Fruit fly (Drosophila melanogaster) whole organism, embryonic: ENCODE measurements around the gene qm.

Experiments used
- ATbp ChIP-seq: fragments of 200-800 bp; sonication (Bioruptor generic); optimal IDR thresholded peaks from 2 replicates; lab custom pipeline; 2017; ENCODE audit warnings: missing biosample characterization, mild to moderate bottlenecking, missing genetic modification characterization, missing genetic modification reagents
- Abd-B ChIP-seq: fragments of 200-800 bp; sonication (Bioruptor generic); optimal IDR thresholded peaks from 2 replicates; lab custom pipeline; 2018; ENCODE audit warnings: missing biosample characterization, mild to moderate bottlenecking, missing genetic modification characterization, moderate library complexity
- Adf1 ChIP-seq: fragments of 200-800 bp; sonication (Bioruptor generic); IDR thresholded peaks from 2 replicates; pipeline ENCODE4 v1.3.6; 2022; ENCODE audit warnings: missing biosample characterization, missing genetic modification characterization
- CG12744 ChIP-seq: fragments of 200-800 bp; sonication (Bioruptor generic); optimal IDR thresholded peaks from 2 replicates; lab custom pipeline; 2016; ENCODE audit warnings: missing biosample characterization, missing genetic modification characterization
- CG13287 ChIP-seq: fragments of 200-800 bp; sonication (Bioruptor generic); IDR thresholded peaks from 2 replicates; pipeline ENCODE4 v1.3.6; 2022; ENCODE audit warnings: missing biosample characterization, missing genetic modification characterization; ENCODE audit not compliant: partially characterized antibody
- CG13424 ChIP-seq: fragments of 200-800 bp; sonication (Bioruptor generic); optimal IDR thresholded peaks from 2 replicates; lab custom pipeline; 2019; ENCODE audit warnings: missing biosample characterization, mild to moderate bottlenecking, missing genetic modification characterization, moderate library complexity
- CG15479 ChIP-seq: fragments of 200-800 bp; sonication (Bioruptor generic); optimal IDR thresholded peaks from 3 replicates; lab custom pipeline; 2019; ENCODE audit warnings: missing biosample characterization, mild to moderate bottlenecking, missing genetic modification characterization, moderate library complexity
- CG15514 ChIP-seq: fragments of 200-800 bp; sonication (Bioruptor generic); optimal IDR thresholded peaks from 3 replicates; lab custom pipeline; 2017; ENCODE audit warnings: missing biosample characterization, missing genetic modification characterization, mild to moderate bottlenecking, moderate library complexity, missing genetic modification reagents
- CG31224 ChIP-seq: fragments of 200-800 bp; sonication (Bioruptor generic); IDR thresholded peaks from 2 replicates; pipeline ENCODE4 v1.3.6; 2022; ENCODE audit warnings: missing biosample characterization, missing genetic modification characterization
- CG33557 ChIP-seq: fragments of 200-800 bp; sonication (Bioruptor generic); optimal IDR thresholded peaks from 2 replicates; lab custom pipeline; 2019; ENCODE audit warnings: missing biosample characterization, mild to moderate bottlenecking, missing genetic modification characterization, moderate library complexity
- CG42726 ChIP-seq: fragments of 200-800 bp; sonication (Bioruptor generic); IDR thresholded peaks from 2 replicates; pipeline ENCODE4 v1.3.6; 2022; ENCODE audit warnings: missing biosample characterization, missing genetic modification characterization; ENCODE audit not compliant: partially characterized antibody
- CG4360 ChIP-seq: fragments of 200-800 bp; sonication (Bioruptor generic); IDR thresholded peaks from 2 replicates; pipeline ENCODE4 v1.3.6; 2022; ENCODE audit warnings: missing biosample characterization, missing genetic modification characterization
- CG6272 ChIP-seq: fragments of 200-800 bp; sonication (Bioruptor generic); IDR thresholded peaks from 2 replicates; pipeline ENCODE4 v1.3.6; 2022; ENCODE audit warnings: missing biosample characterization, missing genetic modification characterization
- CG6654 ChIP-seq: fragments of 200-800 bp; sonication (Bioruptor generic); optimal IDR thresholded peaks from 2 replicates; lab custom pipeline; 2017; ENCODE audit warnings: missing biosample characterization, mild to moderate bottlenecking, missing genetic modification characterization
- CG6683 ChIP-seq: fragments of 200-800 bp; sonication (Bioruptor generic); optimal IDR thresholded peaks from 2 replicates; lab custom pipeline; 2017; ENCODE audit warnings: missing biosample characterization, mild to moderate bottlenecking, missing genetic modification characterization, missing genetic modification reagents
- CG7963 ChIP-seq: fragments of 200-800 bp; sonication (Bioruptor generic); IDR thresholded peaks from 3 replicates; pipeline ENCODE4 v1.3.6; 2022; ENCODE audit warnings: missing biosample characterization, missing genetic modification characterization; ENCODE audit not compliant: partially characterized antibody
- Dfd ChIP-seq, 2 experiments: fragments of >200 bp; optimal IDR thresholded peaks; 2 replicates each; lab custom pipeline; 2017; ENCODE audit warnings: missing biosample characterization in 2 of 2, missing genetic modification characterization in 2 of 2
- Dip2 ChIP-seq: fragments of 200-800 bp; sonication (Bioruptor generic); IDR thresholded peaks from 2 replicates; pipeline ENCODE4 v1.3.6; 2022; ENCODE audit warnings: missing biosample characterization, missing genetic modification characterization
- Dp ChIP-seq: fragments of 200-800 bp; sonication (Bioruptor generic); optimal IDR thresholded peaks from 2 replicates; lab custom pipeline; 2018; ENCODE audit warnings: missing biosample characterization, mild to moderate bottlenecking, missing genetic modification characterization, moderate library complexity
- E2f2 ChIP-seq: fragments of 200-800 bp; sonication (Bioruptor generic); IDR thresholded peaks from 2 replicates; pipeline ENCODE4 v1.3.6; 2022; ENCODE audit warnings: missing biosample characterization, missing genetic modification characterization
- H15 ChIP-seq: fragments of 200-800 bp; sonication (Bioruptor generic); IDR thresholded peaks from 3 replicates; pipeline ENCODE4 v1.3.6; 2022; ENCODE audit warnings: missing biosample characterization, missing genetic modification characterization
- Hmr ChIP-seq: fragments of 200-800 bp; sonication (Bioruptor generic); optimal IDR thresholded peaks from 3 replicates; lab custom pipeline; 2017; ENCODE audit warnings: mild to moderate bottlenecking, missing biosample characterization, missing genetic modification reagents, missing genetic modification characterization
- NC2β ChIP-seq: fragments of 200-800 bp; sonication (Bioruptor generic); optimal IDR thresholded peaks from 2 replicates; lab custom pipeline; 2016; ENCODE audit warnings: missing biosample characterization, missing genetic modification characterization
- Nf-YC ChIP-seq: fragments of 200-800 bp; optimal IDR thresholded peaks from 3 replicates; lab custom pipeline; 2019; ENCODE audit warnings: missing biosample characterization, mild to moderate bottlenecking, missing genetic modification characterization, moderate library complexity
- PHDP ChIP-seq: fragments of 200-800 bp; sonication (Bioruptor generic); optimal IDR thresholded peaks from 3 replicates; lab custom pipeline; 2018; ENCODE audit warnings: missing biosample characterization, mild to moderate bottlenecking, missing genetic modification characterization, moderate library complexity
- Pdp1 ChIP-seq, 2 experiments: fragments of 200-800 bp; sonication (Bioruptor generic); optimal IDR thresholded peaks; 3 replicates each; lab custom pipeline; 2016; ENCODE audit warnings: missing biosample characterization in 2 of 2, missing genetic modification characterization in 2 of 2, mild to moderate bottlenecking in 1 of 2, moderate library complexity in 1 of 2
- Poxn ChIP-seq: fragments of 200-800 bp; sonication (Bioruptor generic); IDR thresholded peaks from 2 replicates; pipeline ENCODE4 v1.3.6; 2022; ENCODE audit warnings: missing biosample characterization, missing genetic modification characterization
- Xbp1 ChIP-seq: fragments of 200-800 bp; sonication (Bioruptor generic); optimal IDR thresholded peaks from 3 replicates; lab custom pipeline; 2016; ENCODE audit warnings: missing biosample characterization, mild to moderate bottlenecking, missing genetic modification characterization
- aop ChIP-seq: fragments of 200-800 bp; sonication (Bioruptor generic); IDR thresholded peaks from 2 replicates; pipeline ENCODE4 v1.3.6; 2022; ENCODE audit warnings: missing biosample characterization, missing genetic modification characterization
- bab2 ChIP-seq: fragments of 200-800 bp; sonication (Bioruptor generic); optimal IDR thresholded peaks from 2 replicates; lab custom pipeline; 2016; ENCODE audit warnings: missing biosample characterization, missing genetic modification characterization
- bsh ChIP-seq, 2 experiments: fragments of 200-800 bp; sonication (Bioruptor generic); optimal IDR thresholded peaks; 2 replicates each; lab custom pipeline; 2017 to 2018; ENCODE audit warnings: mild to moderate bottlenecking in 2 of 2, missing biosample characterization in 2 of 2, missing genetic modification characterization in 2 of 2, moderate library complexity in 1 of 2
- cg ChIP-seq: fragments of 200-800 bp; sonication (Bioruptor generic); optimal IDR thresholded peaks from 3 replicates; lab custom pipeline; 2019; ENCODE audit warnings: missing biosample characterization, mild to moderate bottlenecking, missing genetic modification characterization, moderate library complexity
- cwo ChIP-seq: fragments of 200-800 bp; sonication (Bioruptor generic); optimal IDR thresholded peaks from 3 replicates; lab custom pipeline; 2017; ENCODE audit warnings: missing biosample characterization, missing genetic modification characterization, mild to moderate bottlenecking, moderate library complexity, missing genetic modification reagents
- fd3F ChIP-seq: fragments of 200-800 bp; sonication (Bioruptor generic); optimal IDR thresholded peaks from 2 replicates; lab custom pipeline; 2018; ENCODE audit warnings: missing biosample characterization, mild to moderate bottlenecking, missing genetic modification characterization, moderate library complexity
- gem ChIP-seq: fragments of 200-800 bp; sonication (Bioruptor generic); optimal IDR thresholded peaks from 2 replicates; lab custom pipeline; 2019; ENCODE audit warnings: missing biosample characterization, mild to moderate bottlenecking, missing genetic modification characterization, moderate library complexity
- her ChIP-seq: fragments of 200-800 bp; sonication (Bioruptor generic); optimal IDR thresholded peaks from 2 replicates; lab custom pipeline; 2016; ENCODE audit warnings: missing biosample characterization, missing genetic modification characterization
- insv ChIP-seq, 2 experiments: fragments of 200-800 bp; sonication (Bioruptor generic); optimal IDR thresholded peaks; 3 replicates each; lab custom pipeline; 2016 to 2018; ENCODE audit warnings: missing biosample characterization in 2 of 2, missing genetic modification characterization in 2 of 2
- kah ChIP-seq: fragments of 200-800 bp; sonication (Bioruptor generic); optimal IDR thresholded peaks from 2 replicates; lab custom pipeline; 2018; ENCODE audit warnings: missing biosample characterization, mild to moderate bottlenecking, missing genetic modification characterization
- nerfin-1 ChIP-seq: fragments of 200-800 bp; sonication (Bioruptor generic); optimal IDR thresholded peaks from 3 replicates; lab custom pipeline; 2019; ENCODE audit warnings: missing biosample characterization, mild to moderate bottlenecking, missing genetic modification characterization, moderate library complexity
- nmo ChIP-seq: fragments of 200-800 bp; sonication (Bioruptor generic); optimal IDR thresholded peaks from 2 replicates; lab custom pipeline; 2018; ENCODE audit warnings: missing biosample characterization, mild to moderate bottlenecking, missing genetic modification characterization, moderate library complexity
- pros ChIP-seq: fragments of 200-800 bp; sonication (Bioruptor generic); optimal IDR thresholded peaks from 3 replicates; lab custom pipeline; 2019; ENCODE audit warnings: missing biosample characterization, mild to moderate bottlenecking, missing genetic modification characterization, moderate library complexity
- rib ChIP-seq: fragments of 200-800 bp; sonication (Bioruptor generic); IDR thresholded peaks from 2 replicates; pipeline ENCODE4 v1.3.6; 2022; ENCODE audit warnings: missing biosample characterization, missing genetic modification characterization
- sens ChIP-seq: fragments of 200-800 bp; sonication (Bioruptor generic); peaks from one replicate; lab custom pipeline; 2016; ENCODE audit warnings: missing biosample characterization, missing genetic modification characterization
- so ChIP-seq: fragments of 200-800 bp; sonication (Bioruptor generic); IDR thresholded peaks from 3 replicates; pipeline ENCODE4 v1.3.6; 2022; ENCODE audit warnings: missing biosample characterization, missing genetic modification characterization
- toy ChIP-seq: fragments of 200-800 bp; sonication (Bioruptor generic); IDR thresholded peaks from 2 replicates; pipeline ENCODE4 v1.3.6; 2022; ENCODE audit warnings: missing biosample characterization, missing genetic modification characterization
- twi ChIP-seq: fragments of 200-800 bp; optimal IDR thresholded peaks from 2 replicates; lab custom pipeline; 2019; ENCODE audit warnings: missing biosample characterization, mild to moderate bottlenecking, missing genetic modification characterization, moderate library complexity
- wdn ChIP-seq: fragments of 200-800 bp; sonication (Bioruptor generic); IDR thresholded peaks from 2 replicates; pipeline ENCODE4 v1.3.6; 2022; ENCODE audit warnings: missing biosample characterization, missing genetic modification characterization
- zfh1 ChIP-seq: fragments of 200-800 bp; sonication (Bioruptor generic); IDR thresholded peaks from 3 replicates; pipeline ENCODE4 v1.3.6; 2022; ENCODE audit warnings: missing biosample characterization, missing genetic modification characterization

qm gene

DNA sequence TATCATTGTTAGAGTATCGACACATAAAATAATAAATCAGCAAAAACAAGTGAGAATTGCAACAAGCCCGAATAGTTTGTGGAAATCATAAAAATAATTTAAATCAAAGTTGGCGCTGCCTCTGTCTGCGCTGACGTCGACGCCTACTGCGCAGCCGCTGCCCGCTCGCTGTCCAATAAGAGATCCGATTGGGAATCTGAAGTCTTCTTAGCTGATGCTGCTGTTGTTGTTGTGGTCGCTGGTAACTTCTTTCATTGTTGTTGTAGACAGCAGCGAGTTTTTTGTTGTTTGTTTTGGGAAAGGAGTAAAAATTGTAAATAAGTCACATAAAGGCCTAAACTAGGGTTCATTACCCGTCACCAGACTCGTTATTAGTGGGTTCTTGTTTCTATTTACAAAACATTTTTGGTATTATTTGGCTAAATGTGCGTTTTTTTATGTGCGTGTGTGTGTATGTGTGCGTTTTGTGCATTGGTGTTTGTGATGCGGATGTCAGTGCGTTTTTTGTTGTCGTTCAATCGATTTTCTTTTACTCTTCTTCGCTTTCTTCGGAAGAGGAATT, 16.7 kb downstream of the qm start (continued):
- TF ChIP-seq insv (GFP tag; optimal IDR thresholded peaks at IDR 0.05; lab: Kevin White, UChicago): peak; percentile 59 to 96
- no peak for TF ChIP-seq PHDP
- no peak for TF ChIP-seq CG42726 (GFP tag; lab: Robert Waterston, UW)
- no peak for TF ChIP-seq her (GFP tag; lab: Kevin White, UChicago)
- no peak for TF ChIP-seq twi (tag; lab: Kevin White, UChicago)
- TF ChIP-seq nmo (GFP tag; lab: Kevin White, UChicago): no peak
- no peak for TF ChIP-seq CG6683 (GFP tag; lab: Kevin White, UChicago)
- no peak for TF ChIP-seq Dp (GFP tag; lab: Kevin White, UChicago)
- TF ChIP-seq CG4360 (GFP tag; lab: Robert Waterston, UW): peak; percentile 97
- TF ChIP-seq NC2β (GFP tag; lab: Kevin White, UChicago): no peak
- no peak for TF ChIP-seq bsh (GFP tag; optimal IDR thresholded peaks at IDR 0.05; lab: Kevin White, UChicago)
- TF ChIP-seq fd3F (GFP tag; lab: Kevin White, UChicago): no peak
- TF ChIP-seq rib (GFP tag; lab: Robert Waterston, UW): no peak
- no peak for TF ChIP-seq gem (tag; lab: Kevin White, UChicago)
- peak; percentile 24 for TF ChIP-seq CG33557
- TF ChIP-seq aop (GFP tag; lab: Robert Waterston, UW): peak; percentile 3; the same call in 1 of the 2 replicates
- TF ChIP-seq CG6654 (GFP tag; lab: Kevin White, UChicago): no peak
- no peak for TF ChIP-seq Hmr (GFP tag; lab: Kevin White, UChicago)
- no peak for TF ChIP-seq Abd-B (GFP tag; lab: Kevin White, UChicago)
- TF ChIP-seq cg: peak; percentile 69
- TF ChIP-seq CG13424: no peak
- TF ChIP-seq Adf1 (GFP tag; lab: Robert Waterston, UW): peak; percentile 85
- no peak for TF ChIP-seq Dfd (GFP tag; optimal IDR thresholded peaks at IDR 0.05; lab: Kevin White, UChicago)
- TF ChIP-seq ATbp (GFP tag; lab: Kevin White, UChicago): no peak
- no peak for TF ChIP-seq CG6272 (GFP tag; lab: Robert Waterston, UW)
- TF ChIP-seq sens (GFP tag; lab: Kevin White, UChicago): peak; percentile 61
- TF ChIP-seq Nf-YC: peak; percentile 47
- no peak for TF ChIP-seq CG12744 (GFP tag; lab: Kevin White, UChicago)
- TF ChIP-seq bab2: no peak
- TF ChIP-seq Poxn (GFP tag; lab: Robert Waterston, UW): no peak
- no peak for TF ChIP-seq CG31224 (GFP tag; lab: Robert Waterston, UW)
- TF ChIP-seq kah (GFP tag; lab: Kevin White, UChicago): no peak
- no peak for TF ChIP-seq wdn (GFP tag; lab: Robert Waterston, UW)
- TF ChIP-seq Dip2 (GFP tag; lab: Robert Waterston, UW): no peak
- no peak for TF ChIP-seq toy (GFP tag; lab: Robert Waterston, UW)
- TF ChIP-seq so: no peak

dm6 chr3L:7367798-7368678, 19.9 kb downstream of the qm start:
- TF ChIP-seq CG7963 (GFP tag; lab: Robert Waterston, UW) (no peak), Pdp1 (GFP tag; optimal IDR thresholded peaks at IDR 0.05; lab: Kevin White, UChicago) (peak in 1 of 2 experiments; percentile 49), nerfin-1 (tag; lab: Kevin White, UChicago) (peak; percentile 31), gem (tag; lab: Kevin White, UChicago) (peak; percentile 58), H15 (no peak), Xbp1 (GFP tag; lab: Kevin White, UChicago) (peak; percentile 35), CG15479 (peak; percentile 6), zfh1 (GFP tag; lab: Robert Waterston, UW) (peak; percentile 47; the same call in 2 of the 3 replicates), CG15514 (GFP tag; lab: Kevin White, UChicago) (peak; percentile 34), CG13287 (GFP tag; lab: Robert Waterston, UW) (0 out of 2 replicates have a peak, but pooled peaks have one; percentile 17), cwo (GFP tag; lab: Kevin White, UChicago) (peak; percentile 24), pros (GFP tag; lab: Kevin White, UChicago) (peak; percentile 70), E2f2 (GFP tag; lab: Robert Waterston, UW) (peak; percentile 24; the same call in 1 of the 2 replicates)
